In the genomic region with DNA sequence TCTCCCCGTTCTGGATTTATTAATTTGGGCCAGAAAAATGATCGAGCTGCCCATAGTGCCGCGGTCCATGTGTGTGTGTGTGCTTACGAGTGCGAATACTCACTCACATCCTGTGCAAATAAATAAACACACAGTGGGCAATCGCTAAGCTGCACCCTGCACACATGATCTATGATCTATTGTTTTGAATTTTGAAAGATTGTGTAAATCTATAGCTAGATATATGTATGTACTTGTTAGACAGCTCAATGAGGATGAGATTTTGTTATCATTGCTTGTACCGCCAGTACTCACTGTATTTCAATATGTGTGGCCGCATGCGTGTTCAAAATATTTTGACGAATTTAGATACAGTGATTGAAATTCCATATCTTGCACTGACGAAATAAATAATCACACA, we compare ENCODE assay signal across 5 fruit fly cellular contexts.
TF ChIP-seq lines count a peak whose summit lies in the region.

No protein-coding gene starts in this region.

- no peak for TF ChIP-seq CTCF in whole organism, embryonic (GFP tag; optimal IDR thresholded peaks at IDR 0.05; lab: Kevin White, UChicago)

TF ChIP-seq in whole organism, adult, 20 proteins besides CTCF, POLR2A, EP300 and RAD21 (continues in another document):
- TF ChIP-seq Mnt (GFP tag; optimal IDR thresholded peaks at IDR 0.05; lab: Kevin White, UChicago) = peak; percentile 45
- TF ChIP-seq CG12768 (GFP tag; optimal IDR thresholded peaks at IDR 0.05; lab: Kevin White, UChicago) = peak; percentile 51
- TF ChIP-seq Crg-1 (GFP tag; optimal IDR thresholded peaks at IDR 0.05; lab: Kevin White, UChicago) = peak; percentile 20
- peak; percentile 88 for TF ChIP-seq CG7101 (tag; optimal IDR thresholded peaks at IDR 0.05; lab: Kevin White, UChicago)
- no peak for TF ChIP-seq Clk (GFP tag; optimal IDR thresholded peaks at IDR 0.05; lab: Kevin White, UChicago)
- TF ChIP-seq CG5204 (GFP tag; optimal IDR thresholded peaks at IDR 0.05; lab: Kevin White, UChicago) = no peak
- TF ChIP-seq ovo (GFP tag; optimal IDR thresholded peaks at IDR 0.05; lab: Kevin White, UChicago) = no peak
- no peak for TF ChIP-seq tj (GFP tag; optimal IDR thresholded peaks at IDR 0.05; lab: Kevin White, UChicago)
- peak; percentile 68 for TF ChIP-seq Hr96 (GFP tag; optimal IDR thresholded peaks at IDR 0.05; lab: Kevin White, UChicago)
- peak; percentile 81 for TF ChIP-seq bab1 (GFP tag; optimal IDR thresholded peaks at IDR 0.05; lab: Kevin White, UChicago)
- TF ChIP-seq toe (GFP tag; optimal IDR thresholded peaks at IDR 0.05; lab: Kevin White, UChicago) = peak; percentile 14
- peak; percentile 39 for TF ChIP-seq CG7045 (GFP tag; optimal IDR thresholded peaks at IDR 0.05; lab: Kevin White, UChicago)
- TF ChIP-seq kay (GFP tag; lab: Kevin White, UChicago; ENCODE audit: borderline replicate concordance) = no peak
- no peak for TF ChIP-seq cic (GFP tag; optimal IDR thresholded peaks at IDR 0.05; lab: Kevin White, UChicago)
- TF ChIP-seq CG11617 (GFP tag; optimal IDR thresholded peaks at IDR 0.05; lab: Kevin White, UChicago) = peak; percentile 25
- peak; percentile 47 for TF ChIP-seq pad (GFP tag; optimal IDR thresholded peaks at IDR 0.05; lab: Kevin White, UChicago)
- TF ChIP-seq CG33017 (tag; optimal IDR thresholded peaks at IDR 0.05; lab: Kevin White, UChicago) = peak; percentile 83

TF ChIP-seq in whole organism, embryonic, 481 proteins besides CTCF, POLR2A, EP300 and RAD21 (continues in another document):
- TF ChIP-seq CG8765 (GFP tag; IDR thresholded peaks at IDR 0.05; lab: Robert Waterston, UW) (peak; percentile 42; the same call in 1 of the 2 replicates), CG8944 (GFP tag; optimal IDR thresholded peaks at IDR 0.05; lab: Kevin White, UChicago) (peak; percentile 29), ftz-f1 (GFP tag; optimal IDR thresholded peaks at IDR 0.05; lab: Kevin White, UChicago) (no peak), ind (GFP tag; optimal IDR thresholded peaks at IDR 0.05; lab: Kevin White, UChicago) (peak; percentile 67), hth (optimal IDR thresholded peaks at IDR 0.05; lab: Kevin White, UChicago) (no peak), CG3726 (GFP tag; IDR thresholded peaks at IDR 0.05; lab: Robert Waterston, UW) (no peak), CG18599 (GFP tag; optimal IDR thresholded peaks at IDR 0.05; lab: Kevin White, UChicago) (peak; percentile 82), B-H1 (GFP tag; IDR thresholded peaks at IDR 0.05; lab: Robert Waterston, UW) (peak; percentile 48; the same call in 2 of the 3 replicates), HHEX (GFP tag; optimal IDR thresholded peaks at IDR 0.05; lab: Kevin White, UChicago) (peak; percentile 58), Rfx (GFP tag; IDR thresholded peaks at IDR 0.05; lab: Robert Waterston, UW) (peak; percentile 91), corto (GFP tag; optimal IDR thresholded peaks at IDR 0.05; lab: Kevin White, UChicago) (no peak), CG17385 (GFP tag; optimal IDR thresholded peaks at IDR 0.05; lab: Kevin White, UChicago) (peak; percentile 33), CG10565 (GFP tag; optimal IDR thresholded peaks at IDR 0.05; lab: Kevin White, UChicago) (no peak), CG2678 (tag; optimal IDR thresholded peaks at IDR 0.05; lab: Kevin White, UChicago) (peak; percentile 69), CG4328 (GFP tag; optimal IDR thresholded peaks at IDR 0.05; lab: Kevin White, UChicago) (no peak), CG2199 (GFP tag; IDR thresholded peaks at IDR 0.05; lab: Robert Waterston, UW) (no peak), danr (GFP tag; IDR thresholded peaks at IDR 0.05; lab: Robert Waterston, UW) (no peak), ap (GFP tag; IDR thresholded peaks at IDR 0.05; lab: Robert Waterston, UW) (peak; percentile 26; the same call in 1 of the 2 replicates)

TF ChIP-seq in whole organism, prepupa, 60 proteins besides CTCF, POLR2A, EP300 and RAD21 (continues in another document):
- peak; percentile 90 for TF ChIP-seq pdm3 (GFP tag; optimal IDR thresholded peaks at IDR 0.05; lab: Kevin White, UChicago)
- TF ChIP-seq Smox (GFP tag; optimal IDR thresholded peaks at IDR 0.05; lab: Kevin White, UChicago) = peak; percentile 80
- no peak for TF ChIP-seq fkh (GFP tag; optimal IDR thresholded peaks at IDR 0.05; lab: Kevin White, UChicago)
- peak; percentile 71 to 88 for TF ChIP-seq ss (GFP tag; optimal IDR thresholded peaks at IDR 0.05; lab: Kevin White, UChicago)
- peak; percentile 21 for TF ChIP-seq Blimp-1 (GFP tag; optimal IDR thresholded peaks at IDR 0.05; lab: Kevin White, UChicago)
- TF ChIP-seq topi (GFP tag; optimal IDR thresholded peaks at IDR 0.05; lab: Kevin White, UChicago) = peak; percentile 88
- TF ChIP-seq CG10631 (GFP tag; optimal IDR thresholded peaks at IDR 0.05; lab: Kevin White, UChicago) = peak; percentile 81
- TF ChIP-seq Lpt (GFP tag; optimal IDR thresholded peaks at IDR 0.05; lab: Kevin White, UChicago) = peak; percentile 85
- peak; percentile 80 for TF ChIP-seq vri (GFP tag; optimal IDR thresholded peaks at IDR 0.05; lab: Kevin White, UChicago)
- peak; percentile 85 for TF ChIP-seq CG11294 (GFP tag; IDR thresholded peaks at IDR 0.05; lab: Robert Waterston, UW)
- TF ChIP-seq Sox15 (GFP tag; optimal IDR thresholded peaks at IDR 0.05; lab: Kevin White, UChicago) = peak; percentile 83
- peak; percentile 82 for TF ChIP-seq CG7368 (GFP tag; optimal IDR thresholded peaks at IDR 0.05; lab: Kevin White, UChicago)
- peak; percentile 93 for TF ChIP-seq Hr39 (GFP tag; optimal IDR thresholded peaks at IDR 0.05; lab: Kevin White, UChicago)
- peak; percentile 94 for TF ChIP-seq CG6163 (GFP tag; IDR thresholded peaks at IDR 0.05; lab: Robert Waterston, UW)
- TF ChIP-seq CG9139 (GFP tag; optimal IDR thresholded peaks at IDR 0.05; lab: Kevin White, UChicago) = peak; percentile 54
- peak; percentile 86 for TF ChIP-seq dsx (GFP tag; optimal IDR thresholded peaks at IDR 0.05; lab: Kevin White, UChicago; ENCODE audit: poor library complexity, severe bottlenecking)
- peak; percentile 80 for TF ChIP-seq CG6808 (GFP tag; optimal IDR thresholded peaks at IDR 0.05; lab: Kevin White, UChicago)
- TF ChIP-seq CG8119 (GFP tag; IDR thresholded peaks at IDR 0.05; lab: Robert Waterston, UW) = peak; percentile 90

TF ChIP-seq in whole organism, pupa, 21 proteins besides CTCF, POLR2A, EP300 and RAD21 (continues in another document):
- TF ChIP-seq CG8301 (tag; optimal IDR thresholded peaks at IDR 0.05; lab: Kevin White, UChicago) (peak; percentile 87), Pif1A (GFP tag; optimal IDR thresholded peaks at IDR 0.05; lab: Kevin White, UChicago) (peak; percentile 85), CG4496 (GFP tag; IDR thresholded peaks at IDR 0.05; lab: Robert Waterston, UW) (peak; percentile 95), Ets98B (GFP tag; IDR thresholded peaks at IDR 0.05; lab: Robert Waterston, UW) (peak; percentile 93), CG12605 (GFP tag; IDR thresholded peaks at IDR 0.05; lab: Robert Waterston, UW) (peak; percentile 84), EcR (GFP tag; optimal IDR thresholded peaks at IDR 0.05; lab: Kevin White, UChicago) (no peak), CG10348 (GFP tag; IDR thresholded peaks at IDR 0.05; lab: Robert Waterston, UW) (peak; percentile 86), CG9948 (tag; optimal IDR thresholded peaks at IDR 0.05; lab: Kevin White, UChicago) (peak; percentile 86), CG17806 (tag; optimal IDR thresholded peaks at IDR 0.05; lab: Kevin White, UChicago) (peak; percentile 89), CG14655 (GFP tag; optimal IDR thresholded peaks at IDR 0.05; lab: Kevin White, UChicago) (no peak), Snoo (tag; optimal IDR thresholded peaks at IDR 0.05; lab: Kevin White, UChicago) (peak; percentile 78), rn (GFP tag; IDR thresholded peaks at IDR 0.05; lab: Robert Waterston, UW) (peak; percentile 82), D1 (tag; optimal IDR thresholded peaks at IDR 0.05; lab: Kevin White, UChicago) (no peak), fd96Ca (GFP tag; IDR thresholded peaks at IDR 0.05; lab: Robert Waterston, UW) (peak; percentile 95), CG13204 (GFP tag; optimal IDR thresholded peaks at IDR 0.05; lab: Kevin White, UChicago) (peak; percentile 7), gl (tag; optimal IDR thresholded peaks at IDR 0.05; lab: Kevin White, UChicago) (peak; percentile 76), CG32121 (GFP tag; IDR thresholded peaks at IDR 0.05; lab: Robert Waterston, UW) (peak; percentile 92), CG8159 (tag; optimal IDR thresholded peaks at IDR 0.05; lab: Kevin White, UChicago) (peak; percentile 89), CG15710 (tag; optimal IDR thresholded peaks at IDR 0.05; lab: Kevin White, UChicago) (peak; percentile 88), CG34367 (tag; optimal IDR thresholded peaks at IDR 0.05; lab: Kevin White, UChicago) (peak; percentile 91)

TF ChIP-seq in whole organism, wandering third instar larva, 38 proteins besides CTCF, POLR2A, EP300 and RAD21 (continues in another document):
- peak; percentile 84 for TF ChIP-seq Sp1 (GFP tag; optimal IDR thresholded peaks at IDR 0.05; lab: Kevin White, UChicago)
- TF ChIP-seq HLH106 (tag; optimal IDR thresholded peaks at IDR 0.05; lab: Kevin White, UChicago) = peak; percentile 92
- TF ChIP-seq Jra (GFP tag; optimal IDR thresholded peaks at IDR 0.05; lab: Kevin White, UChicago) = peak; percentile 44
- TF ChIP-seq psq (GFP tag; optimal IDR thresholded peaks at IDR 0.05; lab: Kevin White, UChicago) = peak; percentile 71
- peak; percentile 94 for TF ChIP-seq rgr (GFP tag; optimal IDR thresholded peaks at IDR 0.05; lab: Kevin White, UChicago)
- no peak for TF ChIP-seq usp (GFP tag; optimal IDR thresholded peaks at IDR 0.05; lab: Kevin White, UChicago)
- no peak for TF ChIP-seq N (GFP tag; optimal IDR thresholded peaks at IDR 0.05; lab: Kevin White, UChicago)
- no peak for TF ChIP-seq Vsx2 (GFP tag; optimal IDR thresholded peaks at IDR 0.05; lab: Kevin White, UChicago; ENCODE audit: partially characterized antibody)
- no peak for TF ChIP-seq tai (GFP tag; optimal IDR thresholded peaks at IDR 0.05; lab: Kevin White, UChicago)
- TF ChIP-seq CG32264 (GFP tag; optimal IDR thresholded peaks at IDR 0.05; lab: Kevin White, UChicago) = peak; percentile 77
- TF ChIP-seq Rel (GFP tag; optimal IDR thresholded peaks at IDR 0.05; lab: Kevin White, UChicago) = peak; percentile 1
- TF ChIP-seq Rel (tag; optimal IDR thresholded peaks at IDR 0.05; lab: Kevin White, UChicago) = peak; percentile 58
- peak; percentile 42 for TF ChIP-seq Hr83 (GFP tag; optimal IDR thresholded peaks at IDR 0.05; lab: Kevin White, UChicago; ENCODE audit: poor library complexity, severe bottlenecking)
- TF ChIP-seq CG9705 (GFP tag; optimal IDR thresholded peaks at IDR 0.05; lab: Kevin White, UChicago) = peak; percentile 74
- TF ChIP-seq dmrt93B (GFP tag; optimal IDR thresholded peaks at IDR 0.05; lab: Kevin White, UChicago) = peak; percentile 82
- no peak for TF ChIP-seq pan (optimal IDR thresholded peaks at IDR 0.05; lab: Kevin White, UChicago)
- peak; percentile 25 for TF ChIP-seq sv (GFP tag; optimal IDR thresholded peaks at IDR 0.05; lab: Kevin White, UChicago)
- no peak for TF ChIP-seq jim (GFP tag; optimal IDR thresholded peaks at IDR 0.05; lab: Kevin White, UChicago)
- TF ChIP-seq lola (GFP tag; optimal IDR thresholded peaks at IDR 0.05; lab: Kevin White, UChicago) = no peak
- no peak for TF ChIP-seq Myc (optimal IDR thresholded peaks at IDR 0.05; lab: Kevin White, UChicago)
- peak; percentile 89 for TF ChIP-seq fru (GFP tag; optimal IDR thresholded peaks at IDR 0.05; lab: Kevin White, UChicago)
- TF ChIP-seq h (GFP tag; optimal IDR thresholded peaks at IDR 0.05; lab: Kevin White, UChicago) = peak; percentile 92
